Fruit fly (Drosophila melanogaster) whole organism, embryonic: ENCODE data around the gene mRpS10.

Source experiments
- CG10267 ChIP-seq: fragments of 200-800 bp; sonication (Bioruptor generic); optimal IDR thresholded peaks from 2 replicates; lab custom pipeline; 2018; ENCODE audit warnings: missing biosample characterization, mild to moderate bottlenecking, missing genetic modification characterization, moderate library complexity
- CG10431 ChIP-seq: fragments of 200-800 bp; sonication (Bioruptor generic); optimal IDR thresholded peaks from 3 replicates; lab custom pipeline; 2018; ENCODE audit warnings: missing biosample characterization, mild to moderate bottlenecking, missing genetic modification characterization
- CG13287 ChIP-seq: fragments of 200-800 bp; sonication (Bioruptor generic); IDR thresholded peaks from 2 replicates; pipeline ENCODE4 v1.3.6; 2022; ENCODE audit warnings: missing biosample characterization, missing genetic modification characterization; ENCODE audit not compliant: partially characterized antibody
- CG13894 ChIP-seq: fragments of 200-800 bp; sonication (Bioruptor generic); optimal IDR thresholded peaks from 3 replicates; lab custom pipeline; 2018; ENCODE audit warnings: missing biosample characterization, mild to moderate bottlenecking, missing genetic modification characterization, moderate library complexity
- CG14710 ChIP-seq: fragments of 200-800 bp; sonication (Bioruptor generic); optimal IDR thresholded peaks from 3 replicates; lab custom pipeline; 2019; ENCODE audit warnings: missing biosample characterization, mild to moderate bottlenecking, missing genetic modification characterization, moderate library complexity
- CG17802 ChIP-seq: fragments of 200-800 bp; sonication (Bioruptor generic); optimal IDR thresholded peaks from 2 replicates; lab custom pipeline; 2018; ENCODE audit warnings: missing biosample characterization, mild to moderate bottlenecking, missing genetic modification characterization, moderate library complexity
- CG3281 ChIP-seq: fragments of 200-800 bp; sonication (Bioruptor generic); optimal IDR thresholded peaks from 3 replicates; lab custom pipeline; 2017; ENCODE audit warnings: missing biosample characterization, mild to moderate bottlenecking, missing genetic modification characterization
- CG33557 ChIP-seq: fragments of 200-800 bp; sonication (Bioruptor generic); optimal IDR thresholded peaks from 2 replicates; lab custom pipeline; 2019; ENCODE audit warnings: missing biosample characterization, mild to moderate bottlenecking, missing genetic modification characterization, moderate library complexity
- CG34224 ChIP-seq: fragments of 200-800 bp; sonication (Bioruptor generic); IDR thresholded peaks from 3 replicates; pipeline ENCODE4 v1.3.6; 2022; ENCODE audit warnings: missing biosample characterization, missing genetic modification characterization; ENCODE audit not compliant: partially characterized antibody
- CG4328 ChIP-seq: fragments of 200-800 bp; sonication (Bioruptor generic); optimal IDR thresholded peaks from 3 replicates; lab custom pipeline; 2017; ENCODE audit warnings: missing biosample characterization, missing genetic modification reagents, missing genetic modification characterization
- CG5245 ChIP-seq: fragments of 200-800 bp; sonication (Bioruptor generic); optimal IDR thresholded peaks from 3 replicates; lab custom pipeline; 2016; ENCODE audit warnings: missing biosample characterization, missing genetic modification characterization
- CG6791 ChIP-seq: fragments of 200-800 bp; sonication (Bioruptor generic); IDR thresholded peaks from 3 replicates; pipeline ENCODE4 v1.3.6; 2022; ENCODE audit warnings: missing biosample characterization, missing genetic modification characterization; ENCODE audit not compliant: partially characterized antibody
- CG8765 ChIP-seq: fragments of 200-800 bp; sonication (Bioruptor generic); IDR thresholded peaks from 2 replicates; pipeline ENCODE4 v1.3.6; 2022; ENCODE audit warnings: missing biosample characterization, missing genetic modification characterization
- CG9437 ChIP-seq: fragments of 200-800 bp; sonication (Bioruptor generic); optimal IDR thresholded peaks from 2 replicates; lab custom pipeline; 2018; ENCODE audit warnings: missing biosample characterization, mild to moderate bottlenecking, missing genetic modification characterization
- CG9609 ChIP-seq: fragments of 200-800 bp; sonication (Bioruptor generic); optimal IDR thresholded peaks from 3 replicates; lab custom pipeline; 2016; ENCODE audit warnings: missing biosample characterization, missing genetic modification characterization
- CrebB ChIP-seq: fragments of 200-800 bp; sonication (Bioruptor generic); optimal IDR thresholded peaks from 3 replicates; lab custom pipeline; 2018; ENCODE audit warnings: missing biosample characterization, mild to moderate bottlenecking, missing genetic modification characterization
- Dll ChIP-seq: fragments of 200-800 bp; sonication (Bioruptor generic); IDR thresholded peaks from 4 replicates; pipeline ENCODE4 v1.3.6; 2022; ENCODE audit warnings: missing biosample characterization, missing genetic modification characterization; ENCODE audit not compliant: partially characterized antibody
- E2f2 ChIP-seq: fragments of 200-800 bp; sonication (Bioruptor generic); IDR thresholded peaks from 2 replicates; pipeline ENCODE4 v1.3.6; 2022; ENCODE audit warnings: missing biosample characterization, missing genetic modification characterization
- HLH54F ChIP-seq: fragments of 200-800 bp; sonication (Bioruptor generic); optimal IDR thresholded peaks from 3 replicates; lab custom pipeline; 2016; ENCODE audit warnings: missing biosample characterization, missing genetic modification characterization
- HLHmδ ChIP-seq: fragments of 200-800 bp; sonication (Bioruptor generic); optimal IDR thresholded peaks from 2 replicates; lab custom pipeline; 2018; ENCODE audit warnings: missing biosample characterization, mild to moderate bottlenecking, missing genetic modification characterization, moderate library complexity
- Hr3 ChIP-seq: fragments of 200-800 bp; sonication (Bioruptor generic); optimal IDR thresholded peaks from 3 replicates; lab custom pipeline; 2016; ENCODE audit warnings: missing biosample characterization, missing genetic modification characterization
- Hsf ChIP-seq: fragments of 200-800 bp; sonication (Bioruptor generic); optimal IDR thresholded peaks from 3 replicates; lab custom pipeline; 2016; ENCODE audit warnings: missing biosample characterization, missing genetic modification characterization
- Meics ChIP-seq: fragments of 200-800 bp; sonication (Bioruptor generic); optimal IDR thresholded peaks from 2 replicates; lab custom pipeline; 2017; ENCODE audit warnings: missing biosample characterization, mild to moderate bottlenecking, missing genetic modification characterization
- NC2α ChIP-seq: fragments of 200-800 bp; sonication (Bioruptor generic); optimal IDR thresholded peaks from 2 replicates; lab custom pipeline; 2016; ENCODE audit warnings: missing biosample characterization, missing genetic modification characterization
- Oli ChIP-seq: fragments of 200-800 bp; sonication (Bioruptor generic); optimal IDR thresholded peaks from 2 replicates; lab custom pipeline; 2018; ENCODE audit warnings: missing biosample characterization, mild to moderate bottlenecking, missing genetic modification characterization, moderate library complexity
- Ptx1 ChIP-seq: fragments of 200-800 bp; sonication (Bioruptor generic); IDR thresholded peaks from 2 replicates; pipeline ENCODE4 v1.3.6; 2022; ENCODE audit warnings: missing biosample characterization, missing genetic modification characterization
- Sin3A ChIP-seq: fragments of >200 bp; optimal IDR thresholded peaks from 2 replicates; lab custom pipeline; 2018
- Ssrp ChIP-seq: fragments of 200-800 bp; sonication (Bioruptor generic); optimal IDR thresholded peaks from 2 replicates; lab custom pipeline; 2018; ENCODE audit warnings: missing biosample characterization, mild to moderate bottlenecking, missing genetic modification characterization, moderate library complexity
- Stat92E ChIP-seq, 3 experiments: fragments of >200 bp in 2 of 3; fragments of 200-800 bp in 1 of 3; sonication (Bioruptor generic) in 1 of 3; optimal IDR thresholded peaks; 2 replicates each; lab custom pipeline; 2017 to 2019; ENCODE audit warnings: missing biosample characterization in 3 of 3, missing genetic modification characterization in 3 of 3, mild to moderate bottlenecking in 1 of 3, moderate library complexity in 1 of 3
- Usf ChIP-seq: fragments of 200-800 bp; sonication (Bioruptor generic); optimal IDR thresholded peaks from 2 replicates; lab custom pipeline; 2017; ENCODE audit warnings: missing genotype, missing biosample characterization, missing genetic modification characterization
- Xbp1 ChIP-seq: fragments of 200-800 bp; sonication (Bioruptor generic); optimal IDR thresholded peaks from 3 replicates; lab custom pipeline; 2016; ENCODE audit warnings: missing biosample characterization, mild to moderate bottlenecking, missing genetic modification characterization
- bsh ChIP-seq, 2 experiments: fragments of 200-800 bp; sonication (Bioruptor generic); optimal IDR thresholded peaks; 2 replicates each; lab custom pipeline; 2017 to 2018; ENCODE audit warnings: mild to moderate bottlenecking in 2 of 2, missing biosample characterization in 2 of 2, missing genetic modification characterization in 2 of 2, moderate library complexity in 1 of 2
- crc ChIP-seq: fragments of 200-800 bp; sonication (Bioruptor generic); optimal IDR thresholded peaks from 2 replicates; lab custom pipeline; 2016; ENCODE audit warnings: missing biosample characterization, missing genetic modification characterization
- crp ChIP-seq, 2 experiments: fragments of 200-800 bp; sonication (Bioruptor generic); optimal IDR thresholded peaks; 2 replicates in 1 of 2; 3 replicates in 1 of 2; lab custom pipeline; 2017; ENCODE audit warnings: missing biosample characterization in 2 of 2, missing genetic modification characterization in 2 of 2, mild to moderate bottlenecking in 1 of 2, moderate library complexity in 1 of 2
- da ChIP-seq: fragments of 200-800 bp; sonication (Bioruptor generic); optimal IDR thresholded peaks from 2 replicates; lab custom pipeline; 2016; ENCODE audit warnings: missing biosample characterization, missing genetic modification characterization
- dmrt11E ChIP-seq: fragments of 200-800 bp; sonication (Bioruptor generic); optimal IDR thresholded peaks from 3 replicates; lab custom pipeline; 2018; ENCODE audit warnings: missing biosample characterization, mild to moderate bottlenecking, missing genetic modification characterization, moderate library complexity
- esg ChIP-seq: fragments of 200-800 bp; sonication (Bioruptor generic); conservative IDR thresholded peaks from 2 replicates; pipeline ENCODE4 v1.3.6; 2022; ENCODE audit warnings: missing biosample characterization, missing genetic modification characterization
- fd3F ChIP-seq: fragments of 200-800 bp; sonication (Bioruptor generic); optimal IDR thresholded peaks from 2 replicates; lab custom pipeline; 2018; ENCODE audit warnings: missing biosample characterization, mild to moderate bottlenecking, missing genetic modification characterization, moderate library complexity
- gsb ChIP-seq: fragments of 200-800 bp; sonication (Bioruptor generic); IDR thresholded peaks from 2 replicates; pipeline ENCODE4 v1.3.6; 2022; ENCODE audit warnings: missing biosample characterization, missing genetic modification characterization
- gsb-n ChIP-seq: fragments of 200-800 bp; sonication (Bioruptor generic); optimal IDR thresholded peaks from 3 replicates; lab custom pipeline; 2018; ENCODE audit warnings: missing biosample characterization, mild to moderate bottlenecking, missing genetic modification characterization
- ham ChIP-seq: fragments of 200-800 bp; sonication (Bioruptor generic); IDR thresholded peaks from 2 replicates; pipeline ENCODE4 v1.3.6; 2022; ENCODE audit warnings: missing biosample characterization, missing genetic modification characterization
- hb ChIP-seq: fragments of 200-800 bp; sonication (Bioruptor generic); IDR thresholded peaks from 3 replicates; pipeline ENCODE4 v1.3.6; 2022; ENCODE audit warnings: missing biosample characterization, missing genetic modification characterization; ENCODE audit not compliant: partially characterized antibody
- insv ChIP-seq, 2 experiments: fragments of 200-800 bp; sonication (Bioruptor generic); optimal IDR thresholded peaks; 3 replicates each; lab custom pipeline; 2016 to 2018; ENCODE audit warnings: missing biosample characterization in 2 of 2, missing genetic modification characterization in 2 of 2
- nerfin-1 ChIP-seq: fragments of 200-800 bp; sonication (Bioruptor generic); optimal IDR thresholded peaks from 3 replicates; lab custom pipeline; 2019; ENCODE audit warnings: missing biosample characterization, mild to moderate bottlenecking, missing genetic modification characterization, moderate library complexity
- pros ChIP-seq: fragments of 200-800 bp; sonication (Bioruptor generic); optimal IDR thresholded peaks from 3 replicates; lab custom pipeline; 2019; ENCODE audit warnings: missing biosample characterization, mild to moderate bottlenecking, missing genetic modification characterization, moderate library complexity
- schlank ChIP-seq: fragments of 200-800 bp; sonication (Bioruptor generic); optimal IDR thresholded peaks from 2 replicates; lab custom pipeline; 2018; ENCODE audit warnings: missing biosample characterization, mild to moderate bottlenecking, missing genetic modification characterization
- scrt ChIP-seq: fragments of 200-800 bp; sonication (Bioruptor generic); optimal IDR thresholded peaks from 2 replicates; lab custom pipeline; 2018; ENCODE audit warnings: missing biosample characterization, mild to moderate bottlenecking, missing genetic modification characterization, moderate library complexity
- sima ChIP-seq: fragments of 200-800 bp; sonication (Bioruptor generic); optimal IDR thresholded peaks from 2 replicates; lab custom pipeline; 2016; ENCODE audit warnings: missing biosample characterization, missing genetic modification characterization
- sob ChIP-seq: fragments of 200-800 bp; sonication (Bioruptor generic); IDR thresholded peaks from 2 replicates; pipeline ENCODE4 v1.3.6; 2022; ENCODE audit warnings: missing biosample characterization, missing genetic modification characterization
- tna ChIP-seq: fragments of 200-800 bp; sonication (Bioruptor generic); IDR thresholded peaks from 2 replicates; pipeline ENCODE4 v1.3.6; 2022; ENCODE audit warnings: missing biosample characterization, missing genetic modification characterization; ENCODE audit not compliant: partially characterized antibody

The mRpS10 gene

dm6 chr3R:15243452-15243851, 14.0 kb downstream of the mRpS10 start (continued):
- TF ChIP-seq CG6791 (0 out of 3 replicates have a peak, but pooled peaks have one; percentile 6), HLH54F (GFP tag; lab: Kevin White, UChicago) (no peak), pros (GFP tag; lab: Kevin White, UChicago) (no peak), NC2α (GFP tag; lab: Kevin White, UChicago) (no peak), bsh (GFP tag; optimal IDR thresholded peaks at IDR 0.05; lab: Kevin White, UChicago) (no peak), crp (GFP tag; optimal IDR thresholded peaks at IDR 0.05; lab: Kevin White, UChicago) (no peak), Sin3A (lab: Kevin White, UChicago) (no peak), Stat92E (GFP tag; optimal IDR thresholded peaks at IDR 0.05; lab: Kevin White, UChicago) (no peak), CG9437 (GFP tag; lab: Kevin White, UChicago) (no peak), ham (GFP tag; lab: Robert Waterston, UW) (no peak), Ssrp (no peak), Hsf (GFP tag; lab: Kevin White, UChicago) (no peak), dmrt11E (no peak), sima (no peak), CG10431 (GFP tag; lab: Kevin White, UChicago) (no peak), scrt (no peak), CG13894 (peak; percentile 10), Meics (GFP tag; lab: Kevin White, UChicago) (no peak), fd3F (GFP tag; lab: Kevin White, UChicago) (no peak), CG33557 (GFP tag; lab: Kevin White, UChicago) (peak; percentile 8), esg (no peak), Usf (GFP tag; lab: Kevin White, UChicago) (no peak), HLHmδ (GFP tag; lab: Kevin White, UChicago) (no peak), CG17802 (tag; lab: Kevin White, UChicago) (no peak), Hr3 (GFP tag; lab: Kevin White, UChicago) (no peak), E2f2 (GFP tag; lab: Robert Waterston, UW) (0 out of 2 replicates have a peak, but pooled peaks have one; percentile 20), tna (no peak), insv (GFP tag; optimal IDR thresholded peaks at IDR 0.05; lab: Kevin White, UChicago) (no peak), CrebB (tag; lab: Kevin White, UChicago) (no peak), gsb (GFP tag; lab: Robert Waterston, UW) (no peak), CG8765 (GFP tag; lab: Robert Waterston, UW) (no peak), CG3281 (GFP tag; lab: Kevin White, UChicago) (no peak), schlank (tag; lab: Kevin White, UChicago) (no peak), CG34224 (no peak), Ptx1 (GFP tag; lab: Robert Waterston, UW) (no peak), da (no peak), Dll (peak; percentile 28; the same call in 1 of the 4 replicates), nerfin-1 (peak; percentile 56), CG4328 (GFP tag; lab: Kevin White, UChicago) (no peak), CG9609 (GFP tag; lab: Kevin White, UChicago) (no peak), hb (GFP tag; lab: Robert Waterston, UW) (no peak), sob (GFP tag; lab: Robert Waterston, UW) (no peak), Xbp1 (GFP tag; lab: Kevin White, UChicago) (no peak), CG5245 (GFP tag; lab: Kevin White, UChicago) (no peak), crc (GFP tag; lab: Kevin White, UChicago) (no peak), CG10267 (tag; lab: Kevin White, UChicago) (no peak), gsb-n (no peak), CG14710 (tag; lab: Kevin White, UChicago) (no peak), CG13287 (GFP tag; lab: Robert Waterston, UW) (peak; percentile 36), Oli (tag; lab: Kevin White, UChicago) (no peak)
